Worm (Caenorhabditis elegans) whole organism, L3 larva: Measurements from ENCODE around the gene C29F9.12.

ENCODE experiments used
- ceh-16 ChIP-seq: sonication (generic microtip); optimal IDR thresholded peaks from 2 replicates; lab custom pipeline; 2017; ENCODE audit warnings: missing biosample characterization, missing genetic modification characterization
- eor-1 ChIP-seq, 2 experiments: fragments of 150-350 bp; optimal IDR thresholded peaks; 2 replicates each; lab custom pipeline; 2014 to 2018; ENCODE audit warnings: missing biosample characterization in 2 of 2, missing genetic modification characterization in 2 of 2
- fos-1 ChIP-seq: fragments of 150-350 bp; optimal IDR thresholded peaks from 2 replicates; lab custom pipeline; 2014; ENCODE audit warnings: missing biosample characterization, missing genetic modification characterization
- nfya-1 ChIP-seq: sonication (generic microtip); optimal IDR thresholded peaks from 2 replicates; lab custom pipeline; 2017; ENCODE audit warnings: missing genetic modification characterization, mild to moderate bottlenecking, missing compliant biosample characterization, antibody characterized with exemption, moderate library complexity; ENCODE audit not compliant: insufficient read depth
- nhr-11 ChIP-seq: fragments of 150-350 bp; optimal IDR thresholded peaks from 2 replicates; lab custom pipeline; 2014; ENCODE audit warnings: missing biosample characterization, missing genetic modification characterization
- ztf-11 ChIP-seq: fragments of 150-350 bp; optimal IDR thresholded peaks from 2 replicates; lab custom pipeline; 2014; ENCODE audit warnings: missing biosample characterization, missing genetic modification characterization

ce11 chrIII:145078-145477 is 23.2 kb upstream of the C29F9.12 start, which contains the start of the genes T17A3.12 and fbxb-83:
- TF ChIP-seq ceh-16 (tag; lab: Kevin White, UChicago) (no peak), nfya-1 (no peak), eor-1 (tag; optimal IDR thresholded peaks at IDR 0.05; lab: Kevin White, UChicago) (no peak), nhr-11 (tag; lab: Kevin White, UChicago) (no peak), ztf-11 (tag; lab: Kevin White, UChicago) (no peak), fos-1 (tag; lab: Kevin White, UChicago) (no peak)
